Worm (Caenorhabditis elegans) whole organism, young adult: ENCODE results near the gene acr-23.

Source experiments
- akir-1 ChIP-seq: fragments of 200-800 bp; sonication (Bioruptor generic); optimal IDR thresholded peaks from 2 replicates; lab custom pipeline; 2018; ENCODE audit warnings: mild to moderate bottlenecking, missing genetic modification characterization, moderate library complexity, missing compliant biosample characterization
- ama-1 ChIP-seq, 3 experiments: fragments of 150-350 bp in 1 of 3; sonication (generic microtip) in 2 of 3; optimal IDR thresholded peaks; 2 replicates each; lab custom pipeline; 2014 to 2018; ENCODE audit warnings: missing biosample characterization in 2 of 3, missing genetic modification characterization in 2 of 3, missing genetic modification reagents in 2 of 3
- dpl-1 ChIP-seq: fragments of 150-350 bp; optimal IDR thresholded peaks from 2 replicates; lab custom pipeline; 2014; ENCODE audit warnings: missing biosample characterization, missing genetic modification reagents, missing genetic modification characterization
- him-1 ChIP-seq: sonication (generic microtip); optimal IDR thresholded peaks from 2 replicates; lab custom pipeline; 2016; ENCODE audit warnings: missing genotype, missing genetic modification reagents, missing genetic modification characterization, missing compliant biosample characterization
- snpc-4 ChIP-seq, 5 experiments: fragments of 150-350 bp in 1 of 5; sonication (generic microtip) in 4 of 5; optimal IDR thresholded peaks; 2 replicates each; lab custom pipeline; 2014 to 2018; ENCODE audit warnings: missing genetic modification characterization in 5 of 5, missing biosample characterization in 3 of 5, antibody characterized with exemption in 2 of 5, mild to moderate bottlenecking in 2 of 5, missing compliant biosample characterization in 2 of 5, missing genotype in 2 of 5, moderate library complexity in 2 of 5, missing genetic modification reagents in 1 of 5
- sptf-2 ChIP-seq: fragments of 200-800 bp; sonication (Bioruptor generic); optimal IDR thresholded peaks from 2 replicates; lab custom pipeline; 2018; ENCODE audit warnings: mild to moderate bottlenecking, missing genetic modification characterization, missing compliant biosample characterization
- tbx-9 ChIP-seq: sonication (generic microtip); optimal IDR thresholded peaks from 2 replicates; lab custom pipeline; 2016; ENCODE audit warnings: borderline replicate concordance, missing genetic modification characterization, inconsistent platforms, missing compliant biosample characterization
- ztf-3 ChIP-seq: fragments of 200-800 bp; sonication (Bioruptor generic); optimal IDR thresholded peaks from 2 replicates; lab custom pipeline; 2018; ENCODE audit warnings: mild to moderate bottlenecking, missing genetic modification characterization, missing compliant biosample characterization

DNA sequence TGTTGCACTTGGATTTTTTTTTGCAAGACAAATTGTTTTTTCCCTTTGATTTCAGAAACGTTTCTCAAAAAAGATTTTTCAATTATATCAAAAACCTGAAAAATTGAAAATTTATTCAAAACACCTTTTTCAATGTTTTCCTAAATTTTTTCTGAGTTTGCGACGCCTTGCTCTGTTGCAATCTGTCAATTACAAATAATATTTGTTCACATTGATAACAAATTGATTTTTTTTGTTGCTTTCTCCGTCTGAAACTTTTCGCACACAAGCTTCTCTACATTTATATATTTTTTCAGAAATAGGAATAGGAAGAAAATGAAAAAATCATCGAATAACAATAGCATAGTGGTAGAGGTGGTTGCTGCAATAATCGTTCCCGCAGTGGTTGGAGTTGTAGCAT lies 9.1 kb upstream of the acr-23 start, which contains the start of gene Y39H10B.2:
- TF ChIP-seq sptf-2 (GFP tag; lab: Kevin White, UChicago) (no peak), dpl-1 (GFP tag; lab: Kevin White, UChicago) (no peak), akir-1 (GFP tag; lab: Kevin White, UChicago) (no peak), ama-1 (optimal IDR thresholded peaks at IDR 0.05; lab: Kevin White, UChicago) (no peak), ama-1 (GFP tag; optimal IDR thresholded peaks at IDR 0.05; lab: Kevin White, UChicago) (no peak), snpc-4 (GFP tag; optimal IDR thresholded peaks at IDR 0.05; lab: Kevin White, UChicago) (no peak), snpc-4 (tag; optimal IDR thresholded peaks at IDR 0.05; lab: Kevin White, UChicago) (no peak), ztf-3 (GFP tag; lab: Kevin White, UChicago) (no peak), him-1 (tag; lab: Kevin White, UChicago) (no peak), tbx-9 (tag; lab: Kevin White, UChicago) (no peak)
